Worm (Caenorhabditis elegans): ENCODE results near the gene msi-1.

DNA sequence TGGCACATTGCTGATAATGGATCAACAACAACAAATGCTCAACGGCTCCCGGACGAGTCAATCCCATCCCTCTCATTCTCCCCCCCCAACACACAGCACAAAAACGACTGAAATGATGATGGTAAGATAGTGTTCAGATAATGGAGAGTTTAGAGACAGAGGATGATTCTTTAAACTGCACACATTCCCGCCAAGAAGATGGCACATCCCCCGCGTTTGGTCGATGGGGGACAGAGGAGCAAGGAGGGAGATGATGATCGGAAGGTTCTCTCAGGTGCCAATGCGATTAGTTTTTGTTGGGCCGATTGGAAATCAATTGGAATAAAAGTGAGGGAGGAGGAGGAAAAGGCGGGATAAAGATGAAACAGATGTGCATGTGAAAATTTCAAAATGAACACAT is 48.7 kb downstream of the msi-1 start:
- TF ChIP-seq snpc-4 (tag; optimal IDR thresholded peaks at IDR 0.05) (no peak), unc-62 (GFP tag; optimal IDR thresholded peaks at IDR 0.05) (peak; percentile 48), ces-1 (GFP tag; optimal IDR thresholded peaks at IDR 0.05) (no peak), unc-120 (tag; optimal IDR thresholded peaks at IDR 0.05; ENCODE audit: poor library complexity, severe bottlenecking) (peak; percentile 93), lin-13 (tag; optimal IDR thresholded peaks at IDR 0.05) (no peak), ztf-11 (tag; optimal IDR thresholded peaks at IDR 0.05) (no peak), ceh-83 (GFP tag; optimal IDR thresholded peaks at IDR 0.05) (no peak), unc-39 (tag; optimal IDR thresholded peaks at IDR 0.05) (no peak), lsy-2 (tag; optimal IDR thresholded peaks at IDR 0.05) (no peak), nhr-12 (tag; optimal IDR thresholded peaks at IDR 0.05) (no peak), flh-1 (GFP tag; optimal IDR thresholded peaks at IDR 0.05) (no peak), pha-4 (tag; optimal IDR thresholded peaks at IDR 0.05) (no peak), elt-3 (tag; optimal IDR thresholded peaks at IDR 0.05) (no peak), nhr-237 (tag; optimal IDR thresholded peaks at IDR 0.05) (no peak)

Measured in whole organism, mixed stage, embryonic.